Fruit fly (Drosophila melanogaster) whole organism: ENCODE results near the gene CG13060.

Source experiments
- CG8478 ChIP-seq: fragments of >200 bp; optimal IDR thresholded peaks from 2 replicates; lab custom pipeline; 2018; ENCODE audit warnings: inconsistent platforms
- pan ChIP-seq: fragments of >200 bp; optimal IDR thresholded peaks from 2 replicates; lab custom pipeline; 2017
- psq ChIP-seq: fragments of >200 bp; optimal IDR thresholded peaks from 2 replicates; lab custom pipeline; 2017

dm6 chr3L:16339873-16340272 is 20.2 kb downstream of the CG13060 start:
- TF ChIP-seq psq (no peak), CG8478 (lab: Kevin White, UChicago) (no peak), pan (lab: Kevin White, UChicago) (no peak)
